Worm (Caenorhabditis elegans): ENCODE results near the gene ttr-10.

The ttr-10 gene

DNA sequence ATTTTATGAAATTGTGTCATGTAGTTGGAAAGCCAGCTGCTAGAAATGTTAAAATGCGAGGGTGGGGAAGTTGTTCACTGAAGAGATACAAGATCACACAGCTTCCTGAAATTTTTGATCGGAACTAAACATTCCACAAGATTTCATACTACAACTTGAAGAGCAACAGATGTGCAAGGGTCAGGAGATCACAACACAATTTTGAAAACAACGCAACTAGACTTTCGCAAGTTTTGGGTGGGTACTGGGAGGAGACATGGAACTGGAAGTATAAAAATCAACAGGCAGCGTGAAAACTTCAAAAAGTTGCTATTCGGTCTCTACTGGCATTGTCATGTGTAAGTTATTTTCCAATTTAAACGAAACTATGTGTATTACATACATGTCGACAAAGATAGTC, 1.9 kb downstream of the ttr-10 start, which contains the start of gene F19F10.3:
Gene F19F10.3 (plus strand): TSS at position 301 of the 400 bp plus-strand sequence.
- TF ChIP-seq dsc-1 (tag; optimal IDR thresholded peaks at IDR 0.05) (peak; percentile 23), isw-1 (GFP tag; IDR thresholded peaks at IDR 0.05) (no peak)

DNA sequence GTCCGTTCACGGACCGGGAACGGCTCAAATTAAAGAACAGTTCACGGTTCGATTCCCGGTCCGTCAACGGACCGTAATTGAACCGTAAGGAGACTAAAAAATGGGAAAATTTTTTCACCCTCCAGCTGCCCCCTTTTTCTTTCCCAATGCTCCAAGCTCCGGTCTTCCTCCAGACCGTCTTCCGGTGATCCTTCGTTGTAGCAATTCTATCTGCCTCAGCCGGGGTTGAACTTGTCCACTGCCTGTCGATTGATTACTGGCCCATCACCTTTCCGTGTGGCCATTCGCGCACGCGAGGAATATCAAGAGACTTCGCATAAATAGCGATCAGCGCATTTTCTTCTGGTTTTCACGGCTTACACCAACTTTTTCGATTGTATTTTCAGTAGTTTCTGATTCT, 5.2 kb downstream of the ttr-10 start:
- TF ChIP-seq nhr-90 (tag; optimal IDR thresholded peaks at IDR 0.05; ENCODE audit: poor library complexity): peak; percentile 10
- peak; percentile 36 for TF ChIP-seq nhr-19 (GFP tag; conservative IDR thresholded peaks at IDR 0.05)
- peak; percentile 52 for TF ChIP-seq nhr-85 (tag)
- 0 out of 2 replicates have a peak, but pooled peaks have one; percentile 30 for TF ChIP-seq grh-1 (GFP tag; IDR thresholded peaks at IDR 0.05)

DNA sequence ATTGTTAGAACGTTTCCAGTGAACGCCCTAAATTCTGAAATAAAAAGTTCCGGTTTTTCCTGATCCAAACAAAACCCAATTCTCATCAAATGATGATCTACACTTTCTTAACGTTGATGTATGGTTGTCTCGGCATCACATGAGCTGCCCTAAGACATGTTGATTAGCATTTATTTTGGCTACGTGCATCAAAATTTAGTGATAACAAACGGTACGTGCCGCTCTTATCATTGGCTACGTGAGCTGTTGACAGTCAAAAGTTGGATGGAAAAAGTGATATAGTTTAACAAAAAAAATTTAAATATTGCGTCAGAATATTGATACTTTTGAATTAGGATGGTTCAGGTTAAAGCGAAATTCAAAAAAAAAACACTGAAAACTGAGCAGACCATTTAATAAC, 5.7 kb downstream of the ttr-10 start:
- TF ChIP-seq elt-2 (tag; optimal IDR thresholded peaks at IDR 0.05): peak; percentile 88
- no peak for TF ChIP-seq snu-23 (GFP tag; optimal IDR thresholded peaks at IDR 0.05)
- TF ChIP-seq lin-35 (GFP tag; optimal IDR thresholded peaks at IDR 0.05): peak in 1 of 2 experiments; percentile 6

DNA sequence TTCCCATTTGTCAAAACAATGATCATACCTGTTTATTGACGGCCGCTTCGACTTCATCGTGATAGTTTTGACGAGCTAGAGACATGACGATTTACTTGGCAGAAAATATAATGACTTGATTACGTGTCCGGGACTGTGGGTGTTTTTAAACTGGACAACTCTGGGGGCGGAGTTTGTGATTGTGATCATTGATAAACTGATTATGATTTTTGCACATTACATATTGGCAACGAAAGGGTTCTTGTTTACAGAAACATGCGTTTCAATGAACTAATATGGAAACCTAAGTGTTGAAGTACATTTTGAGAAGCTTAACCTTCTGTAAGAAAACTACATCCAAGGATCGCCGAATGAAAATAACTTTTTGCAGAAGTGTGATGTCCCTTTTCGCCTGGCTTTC, 6.2 kb downstream of the ttr-10 start, which contains the start of gene ftn-1:
Gene ftn-1 (minus strand): TSS at position 101 of the 400 bp plus-strand sequence.
- TF ChIP-seq snu-23 (GFP tag; optimal IDR thresholded peaks at IDR 0.05) (no peak), ceh-63 (GFP tag; optimal IDR thresholded peaks at IDR 0.05) (no peak), lin-15B (tag; optimal IDR thresholded peaks at IDR 0.05) (no peak), sup-37 (GFP tag; optimal IDR thresholded peaks at IDR 0.05) (no peak), nhr-20 (tag; optimal IDR thresholded peaks at IDR 0.05) (no peak)

DNA sequence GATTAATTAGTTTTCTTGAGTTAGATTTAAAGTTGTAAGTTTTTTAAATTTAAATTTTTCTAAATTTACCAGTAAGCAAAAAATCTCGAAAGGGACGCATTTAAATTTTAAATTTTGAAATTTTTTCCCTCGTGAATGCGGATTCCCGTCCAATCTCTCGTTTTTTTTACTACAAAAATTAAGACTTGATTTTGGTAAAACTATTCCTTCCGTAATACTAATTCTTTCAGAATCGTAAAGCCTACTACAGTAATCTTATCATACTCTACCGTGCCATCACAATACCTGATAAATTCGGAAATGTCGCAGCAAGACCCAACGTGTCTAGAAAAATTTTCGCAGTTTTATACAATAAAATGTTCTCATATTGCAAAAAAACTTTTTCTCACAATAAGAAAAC, 8.5 kb downstream of the ttr-10 start, which contains the start of the genes C54F6.19 and nhx-3:
Gene C54F6.19 (plus strand): TSS at position 301 of the 400 bp plus-strand sequence.
Gene nhx-3 (minus strand): TSS at position 337 of the 400 bp plus-strand sequence.
- TF ChIP-seq elt-3 (tag; optimal IDR thresholded peaks at IDR 0.05) (no peak), mef-2 (tag; optimal IDR thresholded peaks at IDR 0.05) (no peak), irx-1 (tag; optimal IDR thresholded peaks at IDR 0.05) (no peak), nhr-77 (tag; optimal IDR thresholded peaks at IDR 0.05) (no peak), ces-1 (GFP tag; optimal IDR thresholded peaks at IDR 0.05) (no peak)

DNA sequence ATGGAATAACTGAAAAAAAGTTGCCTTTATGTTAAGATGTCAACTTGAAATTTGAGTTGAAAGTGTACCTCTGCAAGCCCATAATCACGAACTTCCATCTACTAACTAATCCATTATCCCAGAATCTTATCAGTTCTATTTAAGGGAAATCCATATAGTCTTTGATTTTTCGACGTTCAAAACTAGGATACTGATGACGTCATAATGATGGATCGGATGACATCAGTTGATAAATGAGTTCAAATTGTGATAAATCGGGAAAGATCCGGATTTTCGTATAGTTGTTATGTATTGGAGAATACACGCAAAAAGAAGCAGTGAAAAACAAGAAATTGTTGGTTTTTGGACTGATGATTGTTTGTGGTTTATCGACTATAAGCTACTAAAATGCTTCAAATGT, 10.0 kb downstream of the ttr-10 start:
- peak; percentile 10 for TF ChIP-seq blmp-1 (tag; optimal IDR thresholded peaks at IDR 0.05)
- no peak for TF ChIP-seq snu-23 (GFP tag; optimal IDR thresholded peaks at IDR 0.05)

DNA sequence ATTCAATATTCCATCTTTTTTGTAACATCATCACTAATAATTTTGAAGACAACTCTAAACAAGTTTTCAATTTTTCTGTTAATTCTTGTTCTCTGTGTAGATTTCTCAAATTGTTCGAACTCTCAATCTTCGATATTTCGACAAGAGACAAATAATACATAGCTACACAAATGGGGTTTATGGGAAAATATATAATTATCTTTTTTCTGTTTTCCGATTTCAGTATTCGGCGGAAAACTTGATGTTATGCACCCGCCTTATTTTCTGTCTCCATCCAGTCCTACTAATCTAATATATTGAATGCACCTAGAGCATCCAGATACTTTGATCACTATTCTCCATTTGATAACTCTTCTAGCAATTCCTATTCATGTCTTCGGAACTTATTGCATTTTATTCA, 14.7 kb downstream of the ttr-10 start, which contains the start of gene srh-268:
Gene srh-268 (plus strand): TSS at position 301 of the 400 bp plus-strand sequence.
- TF ChIP-seq xbp-1 (tag; optimal IDR thresholded peaks at IDR 0.05): no peak
- no peak for TF ChIP-seq snu-23 (GFP tag; optimal IDR thresholded peaks at IDR 0.05)
- TF ChIP-seq mdl-1 (tag; optimal IDR thresholded peaks at IDR 0.05): no peak
- no peak for TF ChIP-seq zip-4 (GFP tag; optimal IDR thresholded peaks at IDR 0.05)
- no peak for TF ChIP-seq unc-30 (tag; optimal IDR thresholded peaks at IDR 0.05)
- no peak for TF ChIP-seq C16A3.4 (tag; optimal IDR thresholded peaks at IDR 0.05)
- no peak for TF ChIP-seq nhr-76 (tag; optimal IDR thresholded peaks at IDR 0.05)
- TF ChIP-seq unc-62 (GFP tag; optimal IDR thresholded peaks at IDR 0.05): no peak
- TF ChIP-seq lin-15B (tag; optimal IDR thresholded peaks at IDR 0.05): no peak
- TF ChIP-seq ceh-8 (GFP tag; optimal IDR thresholded peaks at IDR 0.05): no peak
- TF ChIP-seq nhr-47 (tag; optimal IDR thresholded peaks at IDR 0.05): no peak
- no peak for TF ChIP-seq ztf-11 (tag; optimal IDR thresholded peaks at IDR 0.05)
